Worm (Caenorhabditis elegans) whole organism, L2 larva: Measurements from ENCODE around the gene npr-17.

Experiments used
- C34F6.9 ChIP-seq: fragments of 150-350 bp; optimal IDR thresholded peaks from 2 replicates; lab custom pipeline; 2014; ENCODE audit warnings: missing biosample characterization, missing genetic modification characterization
- Y55F3AM.14 ChIP-seq: fragments of 200-800 bp; sonication (Bioruptor generic); optimal IDR thresholded peaks from 2 replicates; lab custom pipeline; 2018; ENCODE audit warnings: mild to moderate bottlenecking, missing genetic modification characterization, missing compliant biosample characterization
- ZK546.5 ChIP-seq: sonication (generic microtip); optimal IDR thresholded peaks from 2 replicates; lab custom pipeline; 2017; ENCODE audit warnings: missing biosample characterization, missing genetic modification characterization
- aly-2 ChIP-seq: fragments of 150-350 bp; optimal IDR thresholded peaks from 2 replicates; lab custom pipeline; 2014; ENCODE audit warnings: missing biosample characterization, missing genetic modification characterization
- ama-1 ChIP-seq: fragments of 150-350 bp; optimal IDR thresholded peaks from 2 replicates; lab custom pipeline; 2018; ENCODE audit warnings: inconsistent platforms
- blmp-1 ChIP-seq: sonication (generic microtip); optimal IDR thresholded peaks from 2 replicates; lab custom pipeline; 2017; ENCODE audit warnings: missing genetic modification characterization, mild to moderate bottlenecking, missing compliant biosample characterization, antibody characterized with exemption, moderate library complexity; ENCODE audit not compliant: insufficient read depth
- ceh-16 ChIP-seq: fragments of 150-350 bp; optimal IDR thresholded peaks from 2 replicates; lab custom pipeline; 2014; ENCODE audit warnings: missing biosample characterization, missing genetic modification characterization
- ceh-82 ChIP-seq: fragments of 150-350 bp; optimal IDR thresholded peaks from 2 replicates; lab custom pipeline; 2014; ENCODE audit warnings: missing biosample characterization, missing genetic modification characterization
- crh-2 ChIP-seq: sonication (generic microtip); optimal IDR thresholded peaks from 2 replicates; lab custom pipeline; 2017; ENCODE audit warnings: missing biosample characterization, missing genetic modification characterization
- elt-1 ChIP-seq: fragments of 150-350 bp; optimal IDR thresholded peaks from 2 replicates; lab custom pipeline; 2014; ENCODE audit warnings: missing biosample characterization, missing genetic modification characterization
- gmeb-1 ChIP-seq: fragments of 150-350 bp; optimal IDR thresholded peaks from 2 replicates; lab custom pipeline; 2014; ENCODE audit warnings: missing biosample characterization, missing genetic modification characterization
- lin-11 ChIP-seq: fragments of 150-350 bp; sonication (generic microtip); optimal IDR thresholded peaks from 2 replicates; lab custom pipeline; 2014; ENCODE audit warnings: missing biosample characterization, missing genetic modification characterization, inconsistent platforms, mixed read lengths
- lsy-2 ChIP-seq, 2 experiments: fragments of 150-350 bp in 1 of 2; sonication (generic microtip) in 1 of 2; optimal IDR thresholded peaks; 2 replicates each; lab custom pipeline; 2014 to 2017; ENCODE audit warnings: missing biosample characterization in 2 of 2, missing genetic modification characterization in 2 of 2
- mab-5 ChIP-seq: fragments of 150-350 bp; optimal IDR thresholded peaks from 2 replicates; lab custom pipeline; 2014; ENCODE audit warnings: missing biosample characterization, missing genetic modification characterization
- mbf-1 ChIP-seq: sonication (generic microtip); optimal IDR thresholded peaks from 2 replicates; lab custom pipeline; 2017; ENCODE audit warnings: missing biosample characterization, missing genetic modification characterization
- mdl-1 ChIP-seq, 2 experiments: fragments of 150-350 bp in 1 of 2; sonication (generic microtip) in 1 of 2; optimal IDR thresholded peaks; 2 replicates each; lab custom pipeline; 2017; ENCODE audit warnings: missing biosample characterization in 2 of 2, missing genetic modification characterization in 2 of 2
- nhr-10 ChIP-seq: sonication (generic microtip); optimal IDR thresholded peaks from 2 replicates; lab custom pipeline; 2017; ENCODE audit warnings: missing biosample characterization, missing genetic modification characterization
- nhr-12 ChIP-seq: fragments of 150-350 bp; optimal IDR thresholded peaks from 2 replicates; lab custom pipeline; 2014; ENCODE audit warnings: missing biosample characterization, missing genetic modification characterization
- nhr-129 ChIP-seq: fragments of 150-350 bp; optimal IDR thresholded peaks from 2 replicates; lab custom pipeline; 2014; ENCODE audit warnings: missing biosample characterization, missing genetic modification characterization
- nhr-21 ChIP-seq: fragments of 150-350 bp; optimal IDR thresholded peaks from 2 replicates; lab custom pipeline; 2014; ENCODE audit warnings: missing biosample characterization, missing genetic modification characterization
- nhr-237 ChIP-seq: fragments of 150-350 bp; optimal IDR thresholded peaks from 2 replicates; lab custom pipeline; 2014; ENCODE audit warnings: missing biosample characterization, missing genetic modification characterization
- nhr-25 ChIP-seq: fragments of 150-350 bp; sonication (generic microtip); optimal IDR thresholded peaks from 3 replicates; lab custom pipeline; 2014; ENCODE audit warnings: missing biosample characterization, missing genetic modification characterization
- nhr-6 ChIP-seq: fragments of 150-350 bp; optimal IDR thresholded peaks from 2 replicates; lab custom pipeline; 2014; ENCODE audit warnings: missing biosample characterization, missing genetic modification characterization
- nhr-77 ChIP-seq: fragments of 150-350 bp; optimal IDR thresholded peaks from 2 replicates; lab custom pipeline; 2014; ENCODE audit warnings: missing biosample characterization, missing genetic modification characterization
- peb-1 ChIP-seq: fragments of 150-350 bp; optimal IDR thresholded peaks from 2 replicates; lab custom pipeline; 2014; ENCODE audit warnings: missing biosample characterization, missing genetic modification characterization
- sem-4 ChIP-seq: fragments of 150-350 bp; optimal IDR thresholded peaks from 2 replicates; lab custom pipeline; 2014; ENCODE audit warnings: missing biosample characterization, missing genetic modification reagents, missing genetic modification characterization
- sma-3 ChIP-seq: sonication (generic microtip); optimal IDR thresholded peaks from 2 replicates; lab custom pipeline; 2016; ENCODE audit warnings: missing genetic modification reagents, missing genetic modification characterization, missing compliant biosample characterization
- sma-9 ChIP-seq, 2 experiments: fragments of 150-350 bp in 1 of 2; sonication (generic microtip) in 1 of 2; optimal IDR thresholded peaks; 2 replicates each; lab custom pipeline; 2014 to 2016; ENCODE audit warnings: missing genetic modification characterization in 2 of 2, mild to moderate bottlenecking in 1 of 2, missing biosample characterization in 1 of 2, missing compliant biosample characterization in 1 of 2, missing genetic modification reagents in 1 of 2, moderate library complexity in 1 of 2
- snpc-4 ChIP-seq: fragments of 150-350 bp; optimal IDR thresholded peaks from 2 replicates; lab custom pipeline; 2014; ENCODE audit warnings: missing biosample characterization, missing genetic modification characterization
- unc-62 ChIP-seq: fragments of 150-350 bp; optimal IDR thresholded peaks from 2 replicates; lab custom pipeline; 2014; ENCODE audit warnings: missing biosample characterization, missing genetic modification reagents, missing genetic modification characterization
- zag-1 ChIP-seq: fragments of 150-350 bp; optimal IDR thresholded peaks from 2 replicates; lab custom pipeline; 2014; ENCODE audit warnings: missing biosample characterization, missing genetic modification characterization
- ztf-4 ChIP-seq: fragments of 150-350 bp; optimal IDR thresholded peaks from 2 replicates; lab custom pipeline; 2014; ENCODE audit warnings: missing biosample characterization, missing genetic modification characterization

The npr-17 gene

DNA sequence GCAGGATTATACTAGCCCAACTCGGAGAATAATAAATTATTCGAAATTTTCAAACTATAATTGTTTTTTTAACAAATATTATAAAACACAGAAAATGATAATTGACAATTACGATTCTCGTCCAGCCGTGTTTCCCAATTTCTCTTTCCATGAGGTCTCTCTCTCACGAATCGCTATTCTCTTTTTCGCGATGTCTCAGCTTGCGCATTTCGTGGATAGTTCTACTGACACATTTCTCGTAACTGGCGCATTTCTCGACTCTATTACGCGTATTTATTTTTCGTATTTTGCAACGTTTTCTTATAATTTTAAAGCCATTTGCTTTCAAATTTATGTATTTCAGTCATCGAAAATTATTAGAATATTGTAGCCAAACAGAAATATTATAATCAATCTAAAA is 47.5 kb upstream of the npr-17 start (continued):
- TF ChIP-seq nhr-237 (tag; lab: Kevin White, UChicago) = peak; percentile 71
- peak in 1 of 2 experiments; percentile 90 for TF ChIP-seq mdl-1 (tag; optimal IDR thresholded peaks at IDR 0.05; lab: Kevin White, UChicago)
- peak; percentile 28 for TF ChIP-seq nhr-12 (tag; lab: Kevin White, UChicago)
- TF ChIP-seq ceh-16 (tag; lab: Kevin White, UChicago) = no peak
- TF ChIP-seq blmp-1 (tag; lab: Kevin White, UChicago) = peak; percentile 65
- TF ChIP-seq ZK546.5 (tag; lab: Kevin White, UChicago) = peak; percentile 81
- TF ChIP-seq aly-2 = no peak
- peak; percentile 96 for TF ChIP-seq sem-4 (tag; lab: Kevin White, UChicago)
- TF ChIP-seq crh-2 = peak; percentile 99
- peak; percentile 95 for TF ChIP-seq lin-11 (tag; lab: Kevin White, UChicago)
- TF ChIP-seq sma-9 (GFP tag; optimal IDR thresholded peaks at IDR 0.05; lab: Kevin White, UChicago) = peak; percentile 95
- TF ChIP-seq sma-9 (tag; optimal IDR thresholded peaks at IDR 0.05; lab: Kevin White, UChicago) = no peak
- TF ChIP-seq mab-5 (tag; lab: Kevin White, UChicago) = peak; percentile 93

DNA sequence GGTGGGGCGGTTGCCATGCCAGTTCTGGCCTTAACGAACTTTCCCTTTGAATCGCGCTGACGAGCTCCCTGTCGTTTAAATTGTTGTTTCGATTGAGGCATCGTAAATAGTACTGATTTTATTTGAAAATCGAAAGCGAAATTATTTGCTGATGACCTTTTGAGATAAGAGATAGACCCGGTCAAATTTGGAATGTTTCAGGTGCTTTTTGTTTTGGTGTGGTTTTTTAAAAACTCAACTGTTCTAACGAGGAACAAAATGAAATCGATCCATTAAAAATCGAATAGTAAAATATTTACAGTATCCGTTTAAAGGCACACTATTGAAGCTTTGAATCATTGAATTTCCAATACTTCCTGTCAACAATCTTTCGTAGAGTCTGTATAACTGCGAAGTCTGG is 46.5 kb upstream of the npr-17 start, which contains the start of gene K12H4.6:
Gene K12H4.6, minus strand, starts transcription at position 101 of the 400 bp plus-strand sequence.
- no peak for TF ChIP-seq nhr-129
- no peak for TF ChIP-seq peb-1 (tag; lab: Kevin White, UChicago)
- no peak for TF ChIP-seq sem-4 (tag; lab: Kevin White, UChicago)
- no peak for TF ChIP-seq ceh-82 (tag; lab: Kevin White, UChicago)
- no peak for TF ChIP-seq nhr-77
- TF ChIP-seq, all 48 proteins: peak for 0

- TF ChIP-seq gmeb-1 (tag; lab: Kevin White, UChicago) (no peak), nhr-10 (no peak), ceh-82 (tag; lab: Kevin White, UChicago) (no peak), Y55F3AM.14 (GFP tag; lab: Kevin White, UChicago) (no peak), zag-1 (tag; lab: Kevin White, UChicago) (no peak), ztf-4 (tag; lab: Kevin White, UChicago) (no peak), blmp-1 (tag; lab: Kevin White, UChicago) (no peak), nhr-12 (tag; lab: Kevin White, UChicago) (no peak), crh-2 (no peak), mdl-1 (tag; optimal IDR thresholded peaks at IDR 0.05; lab: Kevin White, UChicago) (no peak), ZK546.5 (tag; lab: Kevin White, UChicago) (no peak), sma-3 (no peak), lsy-2 (tag; optimal IDR thresholded peaks at IDR 0.05; lab: Kevin White, UChicago) (no peak), ama-1 (lab: Kevin White, UChicago) (no peak), lin-11 (tag; lab: Kevin White, UChicago) (no peak)
Observed at ce11 chrIII:8037941-8038340, 41.7 kb upstream of the npr-17 start, which contains the start of gene dpf-6. Gene dpf-6, plus strand, starts transcription at chrIII:8038241.

ce11 chrIII:8036497-8036896 is 40.2 kb upstream of the npr-17 start:
- TF ChIP-seq mdl-1 (tag; optimal IDR thresholded peaks at IDR 0.05; lab: Kevin White, UChicago) (no peak), blmp-1 (tag; lab: Kevin White, UChicago) (peak; percentile 2), sma-9 (GFP tag; optimal IDR thresholded peaks at IDR 0.05; lab: Kevin White, UChicago) (peak; percentile 58), sma-9 (tag; optimal IDR thresholded peaks at IDR 0.05; lab: Kevin White, UChicago) (no peak)

ce11 chrIII:8036050-8036449 is 39.8 kb upstream of the npr-17 start:
- TF ChIP-seq Y55F3AM.14 (GFP tag; lab: Kevin White, UChicago) (no peak), sma-9 (GFP tag; optimal IDR thresholded peaks at IDR 0.05; lab: Kevin White, UChicago) (peak; percentile 19), sma-9 (tag; optimal IDR thresholded peaks at IDR 0.05; lab: Kevin White, UChicago) (no peak), crh-2 (no peak), ZK546.5 (tag; lab: Kevin White, UChicago) (no peak), aly-2 (no peak), sem-4 (tag; lab: Kevin White, UChicago) (no peak), nhr-25 (tag; lab: Kevin White, UChicago) (peak; percentile 26), nhr-6 (tag; lab: Kevin White, UChicago) (no peak)

- TF ChIP-seq zag-1 (tag; lab: Kevin White, UChicago) = no peak
- no peak for TF ChIP-seq elt-1
- TF ChIP-seq mbf-1 = no peak
- no peak for TF ChIP-seq C34F6.9
- TF ChIP-seq nhr-237 (tag; lab: Kevin White, UChicago) = no peak
- no peak for TF ChIP-seq nhr-77
- TF ChIP-seq gmeb-1 (tag; lab: Kevin White, UChicago) = no peak
- no peak for TF ChIP-seq snpc-4 (tag; lab: Kevin White, UChicago)
- TF ChIP-seq unc-62 (GFP tag; lab: Kevin White, UChicago) = no peak
- TF ChIP-seq sma-9 (GFP tag; optimal IDR thresholded peaks at IDR 0.05; lab: Kevin White, UChicago) = no peak
- TF ChIP-seq sma-9 (tag; optimal IDR thresholded peaks at IDR 0.05; lab: Kevin White, UChicago) = no peak
- TF ChIP-seq nhr-12 (tag; lab: Kevin White, UChicago) = no peak
- TF ChIP-seq mdl-1 (tag; optimal IDR thresholded peaks at IDR 0.05; lab: Kevin White, UChicago) = no peak
- no peak for TF ChIP-seq nhr-21 (tag; lab: Kevin White, UChicago)
- no peak for TF ChIP-seq blmp-1 (tag; lab: Kevin White, UChicago)
- no peak for TF ChIP-seq crh-2
- no peak for TF ChIP-seq sem-4 (tag; lab: Kevin White, UChicago)
Observed at ce11 chrIII:8033534-8033933, 37.3 kb upstream of the npr-17 start, which contains the start of gene F44B9.10. Gene F44B9.10, minus strand, starts transcription at chrIII:8033634.
